Fruit fly (Drosophila melanogaster) whole organism, pupa: ENCODE data around the gene CG7985.

Source experiments
- CG10348 ChIP-seq: fragments of 200-800 bp; sonication (Bioruptor generic); IDR thresholded peaks from 2 replicates; pipeline ENCODE4 v1.3.6; 2022; ENCODE audit warnings: missing biosample characterization, missing genetic modification characterization
- CG12605 ChIP-seq: fragments of 200-800 bp; sonication (Bioruptor generic); IDR thresholded peaks from 2 replicates; pipeline ENCODE4 v1.3.6; 2022; ENCODE audit warnings: missing biosample characterization, missing genetic modification characterization
- CG13204 ChIP-seq: fragments of 200-800 bp; sonication (Bioruptor generic); optimal IDR thresholded peaks from 2 replicates; lab custom pipeline; 2018; ENCODE audit warnings: missing biosample characterization, mild to moderate bottlenecking, missing genetic modification characterization, moderate library complexity
- CG14655 ChIP-seq: fragments of 200-800 bp; sonication (Bioruptor generic); optimal IDR thresholded peaks from 3 replicates; lab custom pipeline; 2017; ENCODE audit warnings: mild to moderate bottlenecking, missing biosample characterization, missing genetic modification reagents, missing genetic modification characterization
- CG15710 ChIP-seq: fragments of 200-800 bp; sonication (Bioruptor generic); optimal IDR thresholded peaks from 2 replicates; lab custom pipeline; 2018; ENCODE audit warnings: missing biosample characterization, mild to moderate bottlenecking, missing genetic modification characterization, moderate library complexity
- CG17806 ChIP-seq: fragments of 200-800 bp; sonication (Bioruptor generic); optimal IDR thresholded peaks from 2 replicates; lab custom pipeline; 2018; ENCODE audit warnings: missing biosample characterization, mild to moderate bottlenecking, missing genetic modification characterization, moderate library complexity
- CG32121 ChIP-seq: fragments of 200-800 bp; sonication (Bioruptor generic); IDR thresholded peaks from 2 replicates; pipeline ENCODE4 v1.3.6; 2022; ENCODE audit warnings: missing biosample characterization, missing genetic modification characterization
- CG34367 ChIP-seq: fragments of 200-800 bp; sonication (Bioruptor generic); optimal IDR thresholded peaks from 2 replicates; lab custom pipeline; 2018; ENCODE audit warnings: missing biosample characterization, mild to moderate bottlenecking, missing genetic modification characterization
- CG4496 ChIP-seq: fragments of 200-800 bp; sonication (Bioruptor generic); IDR thresholded peaks from 3 replicates; pipeline ENCODE4 v1.3.6; 2022; ENCODE audit warnings: missing biosample characterization, missing genetic modification characterization
- CG8159 ChIP-seq: fragments of 200-800 bp; sonication (Bioruptor generic); optimal IDR thresholded peaks from 3 replicates; lab custom pipeline; 2018; ENCODE audit warnings: missing biosample characterization, mild to moderate bottlenecking, missing genetic modification characterization, moderate library complexity
- CG8301 ChIP-seq: fragments of 200-800 bp; sonication (Bioruptor generic); optimal IDR thresholded peaks from 2 replicates; lab custom pipeline; 2018; ENCODE audit warnings: missing biosample characterization, mild to moderate bottlenecking, missing genetic modification characterization
- CG9948 ChIP-seq: fragments of 200-800 bp; sonication (Bioruptor generic); optimal IDR thresholded peaks from 2 replicates; lab custom pipeline; 2018; ENCODE audit warnings: missing biosample characterization, mild to moderate bottlenecking, missing genetic modification characterization, moderate library complexity
- D1 ChIP-seq: fragments of 200-800 bp; sonication (Bioruptor generic); optimal IDR thresholded peaks from 2 replicates; lab custom pipeline; 2018; ENCODE audit warnings: missing biosample characterization, mild to moderate bottlenecking, missing genetic modification characterization, moderate library complexity
- EcR ChIP-seq: fragments of 200-800 bp; sonication (Bioruptor generic); optimal IDR thresholded peaks from 3 replicates; lab custom pipeline; 2019; ENCODE audit warnings: missing biosample characterization, missing genetic modification characterization, mild to moderate bottlenecking, moderate library complexity, missing genetic modification reagents
- Ets98B ChIP-seq: fragments of 200-800 bp; sonication (Bioruptor generic); IDR thresholded peaks from 2 replicates; pipeline ENCODE4 v1.3.6; 2022; ENCODE audit warnings: missing biosample characterization, missing genetic modification characterization
- Pif1A ChIP-seq: fragments of 200-800 bp; sonication (Bioruptor generic); optimal IDR thresholded peaks from 3 replicates; lab custom pipeline; 2016; ENCODE audit warnings: missing biosample characterization, missing genetic modification characterization
- Pif1B ChIP-seq: fragments of 200-800 bp; sonication (Bioruptor generic); optimal IDR thresholded peaks from 3 replicates; lab custom pipeline; 2016; ENCODE audit warnings: missing biosample characterization, missing genetic modification characterization
- Snoo ChIP-seq: fragments of 200-800 bp; sonication (Bioruptor generic); optimal IDR thresholded peaks from 3 replicates; lab custom pipeline; 2017; ENCODE audit warnings: missing biosample characterization, mild to moderate bottlenecking, missing genetic modification characterization, inconsistent platforms
- fd96Ca ChIP-seq: fragments of 200-800 bp; sonication (Bioruptor generic); IDR thresholded peaks from 3 replicates; pipeline ENCODE4 v1.3.6; 2022; ENCODE audit warnings: missing biosample characterization, missing genetic modification characterization
- gl ChIP-seq: fragments of 200-800 bp; sonication (Bioruptor generic); optimal IDR thresholded peaks from 2 replicates; lab custom pipeline; 2018; ENCODE audit warnings: missing biosample characterization, mild to moderate bottlenecking, missing genetic modification characterization
- rn ChIP-seq: fragments of 200-800 bp; sonication (Bioruptor generic); IDR thresholded peaks from 2 replicates; pipeline ENCODE4 v1.3.6; 2022; ENCODE audit warnings: missing biosample characterization, missing genetic modification characterization

The CG7985 gene

DNA sequence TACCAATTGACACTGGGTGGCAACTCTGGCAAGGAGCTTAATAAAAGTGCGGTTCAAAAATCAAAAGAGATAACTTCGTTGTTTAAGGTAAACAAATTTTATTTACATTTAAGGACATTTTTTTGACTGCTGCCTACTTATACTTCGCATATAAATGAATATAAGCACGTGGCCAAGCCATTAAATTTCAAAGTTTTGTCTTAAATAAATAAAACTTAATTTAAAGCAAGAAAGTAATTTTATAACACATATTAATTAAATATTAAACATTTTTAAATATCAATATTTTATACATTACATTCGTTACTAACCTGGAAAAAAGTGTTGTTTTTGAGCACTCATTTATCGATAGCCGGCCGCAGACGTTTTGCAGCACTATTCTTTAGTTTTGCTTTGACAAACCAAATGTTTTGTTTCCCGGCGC is 10.9 kb upstream of the CG7985 start, which contains the start of the genes CG12321 and MED17:
CG12321 (minus strand) TSS at position 6 of the 424 bp plus-strand sequence.
MED17 (plus strand) TSS at position 371 of the 424 bp plus-strand sequence.
- TF ChIP-seq Pif1A (GFP tag; lab: Kevin White, UChicago): no peak
- peak; percentile 32 for TF ChIP-seq Pif1B (GFP tag; lab: Kevin White, UChicago)
- peak; percentile 84 for TF ChIP-seq CG17806 (tag; lab: Kevin White, UChicago)
- TF ChIP-seq CG8301 (tag; lab: Kevin White, UChicago): peak; percentile 79
- TF ChIP-seq Ets98B (GFP tag; lab: Robert Waterston, UW): peak; percentile 82
- peak; percentile 85 for TF ChIP-seq CG15710 (tag; lab: Kevin White, UChicago)
- TF ChIP-seq Snoo (tag; lab: Kevin White, UChicago): peak; percentile 85
- no peak for TF ChIP-seq CG13204 (GFP tag; lab: Kevin White, UChicago)
- peak; percentile 71 for TF ChIP-seq CG32121 (GFP tag; lab: Robert Waterston, UW)
- peak; percentile 63 for TF ChIP-seq rn (GFP tag; lab: Robert Waterston, UW)
- TF ChIP-seq CG34367 (tag; lab: Kevin White, UChicago): peak; percentile 62
- peak; percentile 82 for TF ChIP-seq CG4496 (GFP tag; lab: Robert Waterston, UW)
- TF ChIP-seq D1 (tag; lab: Kevin White, UChicago): no peak
- TF ChIP-seq CG14655 (GFP tag; lab: Kevin White, UChicago): no peak
- TF ChIP-seq fd96Ca (GFP tag; lab: Robert Waterston, UW): peak; percentile 77; the same call in 2 of the 3 replicates
- peak; percentile 84 for TF ChIP-seq CG9948 (tag; lab: Kevin White, UChicago)
- TF ChIP-seq CG12605 (GFP tag; lab: Robert Waterston, UW): peak; percentile 61
- no peak for TF ChIP-seq EcR (GFP tag; lab: Kevin White, UChicago)
- peak; percentile 69; the same call in 1 of the 2 replicates for TF ChIP-seq CG10348 (GFP tag; lab: Robert Waterston, UW)
- TF ChIP-seq CG8159 (tag; lab: Kevin White, UChicago): peak; percentile 84
- TF ChIP-seq gl (tag; lab: Kevin White, UChicago): peak; percentile 14

DNA sequence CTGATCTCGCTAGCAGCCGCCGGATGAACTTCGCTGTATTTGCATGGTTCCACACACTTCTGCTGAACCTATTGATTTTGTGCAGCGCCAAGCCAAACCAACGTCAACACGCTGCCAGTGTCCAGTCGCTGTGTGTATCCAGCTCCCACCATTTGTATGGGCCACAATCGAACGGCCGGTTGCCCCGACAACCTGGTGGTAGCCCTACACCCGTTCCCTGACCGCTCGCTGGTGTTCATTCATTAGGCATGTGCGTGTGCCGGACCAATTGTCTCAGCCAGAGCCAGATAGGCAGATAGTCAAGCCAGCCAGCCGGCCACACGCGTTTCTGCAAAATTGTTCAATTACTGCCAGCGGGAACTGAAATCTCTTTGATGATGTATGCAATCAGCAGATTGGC is 7.8 kb upstream of the CG7985 start, which contains the start of gene CG14313:
CG14313 (minus strand) TSS at position 101 of the 400 bp plus-strand sequence.
- no peak for TF ChIP-seq CG15710 (tag; lab: Kevin White, UChicago)

DNA sequence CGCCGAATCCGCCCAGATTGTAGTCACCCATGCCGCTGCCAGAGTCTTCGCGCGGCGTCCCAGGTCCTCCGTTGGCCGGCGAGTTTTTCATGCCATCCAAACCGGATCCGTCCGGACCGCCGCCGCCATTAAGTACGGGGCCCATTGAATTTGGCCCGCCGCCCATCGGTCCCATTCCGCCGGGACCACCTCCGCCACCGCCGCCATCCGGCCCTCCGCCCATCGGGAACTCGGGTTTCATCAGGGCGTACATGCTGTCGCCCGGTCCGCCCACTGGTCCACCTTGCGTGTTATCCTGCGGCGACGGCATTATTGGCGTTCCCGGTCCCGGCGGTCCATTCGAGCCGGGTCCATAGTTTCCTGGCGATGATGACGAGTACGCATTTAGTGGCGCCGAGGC is 4.4 kb upstream of the CG7985 start:
- no peak for TF ChIP-seq rn (GFP tag; lab: Robert Waterston, UW)
- TF ChIP-seq CG32121 (GFP tag; lab: Robert Waterston, UW): no peak
- TF ChIP-seq Pif1A (GFP tag; lab: Kevin White, UChicago): no peak
- TF ChIP-seq CG17806 (tag; lab: Kevin White, UChicago): no peak
- TF ChIP-seq CG8159 (tag; lab: Kevin White, UChicago): no peak
- no peak for TF ChIP-seq CG10348 (GFP tag; lab: Robert Waterston, UW)
- no peak for TF ChIP-seq EcR (GFP tag; lab: Kevin White, UChicago)
- no peak for TF ChIP-seq CG15710 (tag; lab: Kevin White, UChicago)
- no peak for TF ChIP-seq CG13204 (GFP tag; lab: Kevin White, UChicago)
- TF ChIP-seq CG14655 (GFP tag; lab: Kevin White, UChicago): no peak
- TF ChIP-seq D1 (tag; lab: Kevin White, UChicago): no peak
- TF ChIP-seq Pif1B (GFP tag; lab: Kevin White, UChicago): no peak

dm6 chr3R:18196622-18196990 is 3.1 kb upstream of the CG7985 start:
- TF ChIP-seq CG9948 (tag; lab: Kevin White, UChicago) (no peak), EcR (GFP tag; lab: Kevin White, UChicago) (no peak), rn (GFP tag; lab: Robert Waterston, UW) (no peak), CG14655 (GFP tag; lab: Kevin White, UChicago) (no peak), CG10348 (GFP tag; lab: Robert Waterston, UW) (no peak)
- TF ChIP-seq, all 21 proteins: peak for 0

- TF ChIP-seq fd96Ca (GFP tag; lab: Robert Waterston, UW) (no peak), CG17806 (tag; lab: Kevin White, UChicago) (peak; percentile 70), CG12605 (GFP tag; lab: Robert Waterston, UW) (no peak), CG13204 (GFP tag; lab: Kevin White, UChicago) (peak; percentile 95), CG14655 (GFP tag; lab: Kevin White, UChicago) (peak; percentile 73), CG4496 (GFP tag; lab: Robert Waterston, UW) (no peak), CG15710 (tag; lab: Kevin White, UChicago) (peak; percentile 72), Ets98B (GFP tag; lab: Robert Waterston, UW) (no peak), Snoo (tag; lab: Kevin White, UChicago) (peak; percentile 41), rn (GFP tag; lab: Robert Waterston, UW) (no peak), Pif1B (GFP tag; lab: Kevin White, UChicago) (peak; percentile 86), EcR (GFP tag; lab: Kevin White, UChicago) (peak; percentile 72), gl (tag; lab: Kevin White, UChicago) (peak; percentile 97), CG9948 (tag; lab: Kevin White, UChicago) (peak; percentile 42), CG8301 (tag; lab: Kevin White, UChicago) (peak; percentile 71), D1 (tag; lab: Kevin White, UChicago) (peak; percentile 68), CG34367 (tag; lab: Kevin White, UChicago) (peak; percentile 82), Pif1A (GFP tag; lab: Kevin White, UChicago) (peak; percentile 90), CG8159 (tag; lab: Kevin White, UChicago) (peak; percentile 60), CG32121 (GFP tag; lab: Robert Waterston, UW) (no peak)
Observed at dm6 chr3R:18196991-18197801, 2.5 kb upstream of the CG7985 start.
